Fruit fly (Drosophila melanogaster): ENCODE data around the gene PDCD-5.

PDCD-5 gene

dm6 chr3L:16231857-16232256 is at the start of gene PDCD-5, which contains the start of gene MED10:
Gene PDCD-5, minus strand, starts transcription at chr3L:16232038.
Gene MED10, plus strand, starts transcription at chr3L:16232084.
- TF ChIP-seq ss (GFP tag; optimal IDR thresholded peaks at IDR 0.05) (peak; percentile 11 to 26), Ets96B (tag; optimal IDR thresholded peaks at IDR 0.05) (peak; percentile 17), fkh (GFP tag; optimal IDR thresholded peaks at IDR 0.05) (peak; percentile 88), Eip75B (GFP tag; optimal IDR thresholded peaks at IDR 0.05) (peak; percentile 7), Sox14 (GFP tag; optimal IDR thresholded peaks at IDR 0.05) (peak; percentile 77), salr (GFP tag; optimal IDR thresholded peaks at IDR 0.05) (peak in 1 of 2 experiments; percentile 2), CG34406 (GFP tag; optimal IDR thresholded peaks at IDR 0.05) (no peak), topi (GFP tag; optimal IDR thresholded peaks at IDR 0.05) (peak; percentile 7), net (GFP tag; optimal IDR thresholded peaks at IDR 0.05) (no peak), Eip78C (GFP tag) (peak; percentile 60), svp (GFP tag) (peak; percentile 85), spab (GFP tag; optimal IDR thresholded peaks at IDR 0.05) (no peak), CG3032 (tag; optimal IDR thresholded peaks at IDR 0.05) (peak; percentile 56), dsx (GFP tag; optimal IDR thresholded peaks at IDR 0.05; ENCODE audit: poor library complexity, severe bottlenecking) (peak; percentile 48), CG4318 (GFP tag; optimal IDR thresholded peaks at IDR 0.05) (no peak), esn (GFP tag; optimal IDR thresholded peaks at IDR 0.05) (peak; percentile 18), CG10669 (GFP tag; optimal IDR thresholded peaks at IDR 0.05) (peak; percentile 11), Sox15 (GFP tag; optimal IDR thresholded peaks at IDR 0.05) (no peak), CG6808 (GFP tag; optimal IDR thresholded peaks at IDR 0.05) (peak; percentile 24), CG31627 (GFP tag; optimal IDR thresholded peaks at IDR 0.05) (no peak)

- TF ChIP-seq salr (GFP tag; optimal IDR thresholded peaks at IDR 0.05), result no peak
- TF ChIP-seq spab (GFP tag; optimal IDR thresholded peaks at IDR 0.05), result no peak
- no peak for TF ChIP-seq fkh (GFP tag; optimal IDR thresholded peaks at IDR 0.05)
- TF ChIP-seq Eip93F (GFP tag; optimal IDR thresholded peaks at IDR 0.05), result no peak
- no peak for TF ChIP-seq eg (GFP tag; IDR thresholded peaks at IDR 0.05)
- no peak for TF ChIP-seq CG9139 (GFP tag; optimal IDR thresholded peaks at IDR 0.05)
- no peak for TF ChIP-seq CG6854 (GFP tag; optimal IDR thresholded peaks at IDR 0.05)
- TF ChIP-seq esn (GFP tag; optimal IDR thresholded peaks at IDR 0.05), result no peak
- TF ChIP-seq Hr4 (GFP tag; optimal IDR thresholded peaks at IDR 0.05), result no peak
- no peak for TF ChIP-seq CG10631 (GFP tag; optimal IDR thresholded peaks at IDR 0.05)
- TF ChIP-seq CG16779 (tag; optimal IDR thresholded peaks at IDR 0.05), result no peak
- TF ChIP-seq CG8119 (GFP tag; IDR thresholded peaks at IDR 0.05), result no peak
- no peak for TF ChIP-seq CG7368 (GFP tag; optimal IDR thresholded peaks at IDR 0.05)
- peak; percentile 8 for TF ChIP-seq Lpt (GFP tag; optimal IDR thresholded peaks at IDR 0.05)
- TF ChIP-seq CG15336 (GFP tag; IDR thresholded peaks at IDR 0.05), result no peak
- no peak for TF ChIP-seq fd85E (GFP tag; optimal IDR thresholded peaks at IDR 0.05)
- no peak for TF ChIP-seq CG10669 (GFP tag; optimal IDR thresholded peaks at IDR 0.05)
- no peak for TF ChIP-seq Met (GFP tag; optimal IDR thresholded peaks at IDR 0.05)
- TF ChIP-seq Smox (GFP tag; optimal IDR thresholded peaks at IDR 0.05), result no peak
- TF ChIP-seq CG1621 (tag; optimal IDR thresholded peaks at IDR 0.05), result no peak
- no peak for TF ChIP-seq CG8319 (GFP tag; optimal IDR thresholded peaks at IDR 0.05)
- TF ChIP-seq CG32006 (GFP tag; optimal IDR thresholded peaks at IDR 0.05), result no peak
- no peak for TF ChIP-seq pdm3 (GFP tag; optimal IDR thresholded peaks at IDR 0.05)
- TF ChIP-seq Sox102F (GFP tag; optimal IDR thresholded peaks at IDR 0.05), result peak; percentile 19
- no peak for TF ChIP-seq CG31627 (GFP tag; optimal IDR thresholded peaks at IDR 0.05)
- no peak for TF ChIP-seq CG8632 (GFP tag; optimal IDR thresholded peaks at IDR 0.05)
- peak; percentile 47 for TF ChIP-seq Eip75B (GFP tag; optimal IDR thresholded peaks at IDR 0.05)
- peak; percentile 55 for TF ChIP-seq dsx (GFP tag; optimal IDR thresholded peaks at IDR 0.05; ENCODE audit: poor library complexity, severe bottlenecking)
- TF ChIP-seq Gug (GFP tag; IDR thresholded peaks at IDR 0.05), result no peak
- no peak for TF ChIP-seq lz (GFP tag; optimal IDR thresholded peaks at IDR 0.05)
- TF ChIP-seq topi (GFP tag; optimal IDR thresholded peaks at IDR 0.05), result no peak
- no peak for TF ChIP-seq CG6808 (GFP tag; optimal IDR thresholded peaks at IDR 0.05)
- no peak for TF ChIP-seq cyc (GFP tag; optimal IDR thresholded peaks at IDR 0.05)
- no peak for TF ChIP-seq CG11294 (GFP tag; IDR thresholded peaks at IDR 0.05)
- TF ChIP-seq acj6 (GFP tag; optimal IDR thresholded peaks at IDR 0.05), result no peak
- no peak for TF ChIP-seq vri (GFP tag; optimal IDR thresholded peaks at IDR 0.05)
- no peak for TF ChIP-seq Hr38 (GFP tag; optimal IDR thresholded peaks at IDR 0.05)
- no peak for TF ChIP-seq CG6792 (GFP tag; optimal IDR thresholded peaks at IDR 0.05)
- no peak for TF ChIP-seq CG3032 (tag; optimal IDR thresholded peaks at IDR 0.05)
- no peak for TF ChIP-seq Ets21C (GFP tag; optimal IDR thresholded peaks at IDR 0.05)
Observed at dm6 chr3L:16279987-16280454, 48.2 kb upstream of the PDCD-5 start, which contains the start of gene CG13064. Gene CG13064, plus strand, starts transcription at chr3L:16280404.

Measured in whole organism, prepupa.